Fruit fly (Drosophila melanogaster): ENCODE results near the gene CG10646.

Gene CG10646

DNA sequence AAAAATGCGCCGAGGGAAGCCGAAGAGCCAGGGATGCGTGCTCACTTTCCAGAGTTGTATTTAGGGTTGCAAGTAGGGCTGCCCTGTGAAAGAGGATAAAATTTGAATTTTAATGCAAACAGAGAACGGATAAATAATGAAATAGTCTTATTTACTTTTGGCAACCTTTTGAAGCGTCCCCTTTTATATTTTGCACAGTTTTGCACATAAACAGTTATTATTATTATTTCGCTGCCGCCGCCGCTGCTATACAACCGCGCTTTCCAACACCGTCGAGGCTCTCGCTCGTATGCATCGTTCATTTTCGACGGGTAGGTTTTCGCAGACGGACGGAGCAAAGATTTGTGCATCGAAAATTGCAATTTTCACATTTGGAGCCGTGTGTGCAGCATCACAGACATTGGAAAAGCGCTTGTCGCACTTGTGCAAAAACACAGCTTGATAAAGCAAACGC is 11.1 kb upstream of the CG10646 start, which contains the start of the genes sti and tral (continued):
- TF ChIP-seq otp (GFP tag; IDR thresholded peaks at IDR 0.05) (peak; percentile 77; the same call in 1 of the 3 replicates), HLHmδ (GFP tag; optimal IDR thresholded peaks at IDR 0.05) (no peak), Mes4 (GFP tag; optimal IDR thresholded peaks at IDR 0.05) (peak; percentile 86), Nf-YB (GFP tag; optimal IDR thresholded peaks at IDR 0.05) (peak; percentile 58), slp2 (GFP tag; optimal IDR thresholded peaks at IDR 0.05) (peak; percentile 90), gro (GFP tag; optimal IDR thresholded peaks at IDR 0.05) (peak; percentile 95), gce (GFP tag; IDR thresholded peaks at IDR 0.05) (0 out of 3 replicates have a peak, but pooled peaks have one; percentile 24), CG12299 (tag; optimal IDR thresholded peaks at IDR 0.05) (peak; percentile 68), CG15514 (GFP tag; optimal IDR thresholded peaks at IDR 0.05) (peak; percentile 93), Dip2 (GFP tag; IDR thresholded peaks at IDR 0.05) (no peak), CG1602 (GFP tag; optimal IDR thresholded peaks at IDR 0.05) (peak; percentile 88), sr (GFP tag; IDR thresholded peaks at IDR 0.05) (peak; percentile 39; the same call in 1 of the 3 replicates), Meics (GFP tag; optimal IDR thresholded peaks at IDR 0.05) (peak; percentile 88), fu2 (GFP tag; optimal IDR thresholded peaks at IDR 0.05) (peak; percentile 94), CG7839 (tag; optimal IDR thresholded peaks at IDR 0.05) (peak; percentile 75), Optix (GFP tag; IDR thresholded peaks at IDR 0.05) (peak; percentile 83; the same call in 2 of the 3 replicates), CG11456 (GFP tag; IDR thresholded peaks at IDR 0.05) (peak; percentile 93), CG9817 (tag; optimal IDR thresholded peaks at IDR 0.05) (peak; percentile 92), lab (GFP tag; optimal IDR thresholded peaks at IDR 0.05) (peak; percentile 93), Dad (GFP tag; optimal IDR thresholded peaks at IDR 0.05) (peak; percentile 91), CG7963 (GFP tag; IDR thresholded peaks at IDR 0.05; ENCODE audit: partially characterized antibody) (no peak), CG15601 (tag; optimal IDR thresholded peaks at IDR 0.05) (peak; percentile 76), CG8290 (GFP tag; optimal IDR thresholded peaks at IDR 0.05) (peak; percentile 84), CG8290 (tag; optimal IDR thresholded peaks at IDR 0.05) (peak; percentile 54 to 75), CG2678 (tag; optimal IDR thresholded peaks at IDR 0.05) (peak; percentile 82), cg (GFP tag; optimal IDR thresholded peaks at IDR 0.05) (no peak), Stat92E (GFP tag; optimal IDR thresholded peaks at IDR 0.05) (peak in 1 of 3 experiments; percentile 2), grn (GFP tag; optimal IDR thresholded peaks at IDR 0.05) (peak; percentile 40), ap (GFP tag; IDR thresholded peaks at IDR 0.05) (peak; percentile 67), CG1647 (GFP tag; optimal IDR thresholded peaks at IDR 0.05) (peak; percentile 95), CG10147 (GFP tag; optimal IDR thresholded peaks at IDR 0.05) (peak; percentile 82), CG2712 (tag; optimal IDR thresholded peaks at IDR 0.05) (peak; percentile 84), CG31441 (GFP tag; IDR thresholded peaks at IDR 0.05) (peak; percentile 83; the same call in 1 of the 2 replicates), Ptx1 (GFP tag; IDR thresholded peaks at IDR 0.05) (peak; percentile 90), hth (optimal IDR thresholded peaks at IDR 0.05) (no peak), disco-r (GFP tag; optimal IDR thresholded peaks at IDR 0.05) (peak; percentile 85), CG18619 (GFP tag; optimal IDR thresholded peaks at IDR 0.05) (peak; percentile 84), lmd (GFP tag; IDR thresholded peaks at IDR 0.05) (peak; percentile 84), CG8388 (GFP tag; optimal IDR thresholded peaks at IDR 0.05) (peak; percentile 69), pb (GFP tag; optimal IDR thresholded peaks at IDR 0.05) (peak; percentile 73), ttk (GFP tag; IDR thresholded peaks at IDR 0.05) (peak; percentile 84), Hr39 (optimal IDR thresholded peaks at IDR 0.05) (peak; percentile 55), jigr1 (GFP tag; IDR thresholded peaks at IDR 0.05) (peak; percentile 38; the same call in 1 of the 3 replicates), CG34224 (GFP tag; IDR thresholded peaks at IDR 0.05; ENCODE audit: partially characterized antibody) (0 out of 3 replicates have a peak, but pooled peaks have one; percentile 15), CG10959 (GFP tag; IDR thresholded peaks at IDR 0.05) (peak; percentile 72), sisA (GFP tag; IDR thresholded peaks at IDR 0.05) (peak; percentile 87), TFAM (GFP tag; optimal IDR thresholded peaks at IDR 0.05) (no peak), br (optimal IDR thresholded peaks at IDR 0.05) (no peak), kah (GFP tag; optimal IDR thresholded peaks at IDR 0.05) (peak; percentile 36), Poxn (GFP tag; IDR thresholded peaks at IDR 0.05) (peak; percentile 76), Myb (GFP tag; optimal IDR thresholded peaks at IDR 0.05) (peak; percentile 93), tna (GFP tag; IDR thresholded peaks at IDR 0.05; ENCODE audit: partially characterized antibody) (no peak)
